Worm (Caenorhabditis elegans): ENCODE results near the gene srh-22.

Gene srh-22

DNA sequence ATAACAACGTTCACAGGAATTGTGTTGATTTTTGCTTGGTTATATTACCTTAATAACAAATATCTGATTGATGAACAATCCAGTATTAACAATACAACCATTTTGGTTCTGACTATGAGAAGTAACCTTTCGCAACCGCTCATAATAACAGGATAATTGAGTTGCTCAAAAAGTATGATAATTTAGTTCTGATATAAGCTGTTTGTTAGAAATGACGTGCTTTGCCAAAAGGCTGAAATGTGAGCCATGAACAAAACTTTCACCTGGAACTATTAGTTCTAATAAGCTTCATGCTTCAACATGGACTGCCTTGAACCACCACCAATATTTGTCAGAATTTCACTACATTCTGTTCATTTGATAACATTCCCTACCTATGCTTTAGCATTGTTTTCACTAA lies 2.5 kb downstream of the srh-22 start, which contains the start of gene srh-20:
Gene srh-20 (plus strand): TSS at position 301 of the 400 bp plus-strand sequence.
- TF ChIP-seq elt-2 (tag; optimal IDR thresholded peaks at IDR 0.05) (no peak), ceh-16 (tag; optimal IDR thresholded peaks at IDR 0.05) (no peak), nhr-25 (tag; optimal IDR thresholded peaks at IDR 0.05) (no peak), nhr-237 (tag; optimal IDR thresholded peaks at IDR 0.05) (no peak), ceh-9 (tag; optimal IDR thresholded peaks at IDR 0.05) (no peak), hmg-11 (tag; optimal IDR thresholded peaks at IDR 0.05) (no peak), nhr-28 (tag; optimal IDR thresholded peaks at IDR 0.05) (no peak), mdl-1 (tag; optimal IDR thresholded peaks at IDR 0.05) (no peak), pha-4 (tag; optimal IDR thresholded peaks at IDR 0.05) (no peak), snpc-4 (tag; optimal IDR thresholded peaks at IDR 0.05) (no peak), fkh-10 (GFP tag; optimal IDR thresholded peaks at IDR 0.05) (no peak), nhr-76 (tag; optimal IDR thresholded peaks at IDR 0.05) (no peak), zag-1 (tag; optimal IDR thresholded peaks at IDR 0.05) (no peak), egl-27 (tag; optimal IDR thresholded peaks at IDR 0.05) (no peak), nhr-12 (tag; optimal IDR thresholded peaks at IDR 0.05) (no peak), lin-39 (tag; optimal IDR thresholded peaks at IDR 0.05) (no peak), egl-5 (tag; optimal IDR thresholded peaks at IDR 0.05) (no peak), ama-1 (optimal IDR thresholded peaks at IDR 0.05) (no peak)

DNA sequence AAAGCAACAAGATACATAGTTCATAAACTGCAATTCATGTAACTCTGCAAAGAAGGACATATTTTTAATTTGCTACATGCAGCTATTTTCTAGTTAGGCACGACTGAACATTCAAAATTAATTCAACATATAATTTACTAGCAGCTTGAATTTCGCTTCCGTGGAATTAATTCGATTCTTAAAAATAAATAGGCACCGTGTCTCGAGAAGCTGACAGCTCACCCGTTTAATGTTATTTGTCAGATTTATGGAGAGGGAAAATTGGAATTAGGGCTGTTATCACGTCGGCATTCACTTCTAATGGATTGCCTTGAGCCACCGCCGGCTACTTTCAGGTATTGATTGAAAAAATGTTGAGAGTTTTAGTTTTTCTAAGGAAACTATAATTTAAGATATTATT lies 4.2 kb downstream of the srh-22 start, which contains the start of gene srh-21:
Gene srh-21 (plus strand): TSS at position 301 of the 400 bp plus-strand sequence.
- TF ChIP-seq elt-3 (tag; optimal IDR thresholded peaks at IDR 0.05) = no peak
- TF ChIP-seq aly-2 (tag; optimal IDR thresholded peaks at IDR 0.05) = no peak
- no peak for TF ChIP-seq snpc-4 (tag; optimal IDR thresholded peaks at IDR 0.05)
- no peak for TF ChIP-seq lin-39 (tag; optimal IDR thresholded peaks at IDR 0.05)
- no peak for TF ChIP-seq egl-5 (tag; optimal IDR thresholded peaks at IDR 0.05)
- no peak for TF ChIP-seq R02D3.7 (tag; optimal IDR thresholded peaks at IDR 0.05)
- TF ChIP-seq daf-12 (tag; optimal IDR thresholded peaks at IDR 0.05) = no peak

- TF ChIP-seq ceh-82 (tag; optimal IDR thresholded peaks at IDR 0.05) (no peak), daf-12 (tag; optimal IDR thresholded peaks at IDR 0.05) (no peak), hmg-11 (tag; optimal IDR thresholded peaks at IDR 0.05) (no peak), nhr-12 (tag; optimal IDR thresholded peaks at IDR 0.05) (no peak), lin-39 (tag; optimal IDR thresholded peaks at IDR 0.05) (no peak), nhr-76 (tag; optimal IDR thresholded peaks at IDR 0.05) (no peak), nhr-28 (tag; optimal IDR thresholded peaks at IDR 0.05) (no peak), nhr-67 (tag; optimal IDR thresholded peaks at IDR 0.05) (no peak), pha-4 (tag; optimal IDR thresholded peaks at IDR 0.05) (no peak), unc-39 (tag; optimal IDR thresholded peaks at IDR 0.05) (no peak)
These were observed 7.7 kb downstream of the srh-22 start, which contains the start of gene str-205 for ce11 chrV:4929842-4930241. Gene str-205 (minus strand): TSS chrV:4929942.

- TF ChIP-seq nhr-12 (tag; optimal IDR thresholded peaks at IDR 0.05) (no peak), fkh-10 (GFP tag; optimal IDR thresholded peaks at IDR 0.05) (no peak), egl-5 (tag; optimal IDR thresholded peaks at IDR 0.05) (no peak), nfya-1 (tag; optimal IDR thresholded peaks at IDR 0.05; ENCODE audit: insufficient read depth) (no peak), nhr-67 (tag; optimal IDR thresholded peaks at IDR 0.05) (no peak), eor-1 (tag; optimal IDR thresholded peaks at IDR 0.05) (no peak), ceh-16 (tag; optimal IDR thresholded peaks at IDR 0.05) (no peak), elt-2 (tag; optimal IDR thresholded peaks at IDR 0.05) (no peak), jun-1 (tag; optimal IDR thresholded peaks at IDR 0.05) (no peak), lin-39 (tag; optimal IDR thresholded peaks at IDR 0.05) (no peak), nhr-23 (tag; optimal IDR thresholded peaks at IDR 0.05) (no peak), aly-2 (tag; optimal IDR thresholded peaks at IDR 0.05) (no peak), nhr-237 (tag; optimal IDR thresholded peaks at IDR 0.05) (no peak), nhr-77 (tag; optimal IDR thresholded peaks at IDR 0.05) (no peak), tbx-2 (tag; optimal IDR thresholded peaks at IDR 0.05) (no peak), ZK546.5 (tag; optimal IDR thresholded peaks at IDR 0.05) (no peak), lin-15B (tag; optimal IDR thresholded peaks at IDR 0.05) (no peak)
These were observed 10.7 kb downstream of the srh-22 start, which contains the start of gene C02E7.10 for ce11 chrV:4932814-4933213. Gene C02E7.10 (minus strand): TSS chrV:4933045.

ce11 chrV:4933268-4933667 lies 11.1 kb downstream of the srh-22 start:
- TF ChIP-seq jun-1 (tag; optimal IDR thresholded peaks at IDR 0.05) (no peak), pha-4 (tag; optimal IDR thresholded peaks at IDR 0.05) (no peak), fos-1 (tag; optimal IDR thresholded peaks at IDR 0.05) (no peak), nhr-77 (tag; optimal IDR thresholded peaks at IDR 0.05) (no peak), zag-1 (tag; optimal IDR thresholded peaks at IDR 0.05) (no peak)

All from whole organism, L3 larva.